Worm (Caenorhabditis elegans): ENCODE measurements around the gene F56C3.9.

DNA sequence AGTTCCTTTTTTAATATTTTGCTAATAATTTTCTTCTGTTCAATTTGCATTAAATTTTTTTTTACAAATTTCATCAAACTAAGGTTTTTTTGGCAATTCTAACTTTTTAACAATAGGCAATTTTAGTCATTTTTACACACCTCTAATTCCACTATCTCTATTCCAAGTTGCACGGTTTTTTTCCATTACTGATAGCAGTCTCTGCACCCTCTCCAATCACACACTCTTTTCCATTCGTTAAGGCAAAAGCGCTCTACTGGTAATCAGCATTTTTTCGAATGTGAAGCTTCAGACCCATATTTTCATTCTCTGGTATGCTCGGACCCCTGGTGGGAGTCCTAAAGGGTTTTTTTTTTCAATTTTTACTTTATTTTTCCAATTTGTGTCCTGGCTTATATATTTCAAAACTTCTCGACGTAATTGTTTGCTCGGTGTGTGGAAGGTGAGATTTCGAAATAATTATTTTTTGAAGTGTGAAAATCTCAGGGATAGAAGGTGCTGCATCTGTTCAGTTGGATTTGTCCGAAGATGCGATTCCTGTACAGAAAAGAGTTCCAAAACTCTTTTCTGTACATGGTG lies 23.1 kb upstream of the F56C3.9 start, which contains the start of the genes F19G12.4 and F19G12.8:
- TF ChIP-seq ztf-11 (tag; optimal IDR thresholded peaks at IDR 0.05) (no peak), ztf-4 (tag; optimal IDR thresholded peaks at IDR 0.05) (no peak), nhr-25 (tag; optimal IDR thresholded peaks at IDR 0.05) (no peak), ZK546.5 (tag; optimal IDR thresholded peaks at IDR 0.05) (no peak), ceh-82 (tag; optimal IDR thresholded peaks at IDR 0.05) (no peak), nhr-23 (tag; optimal IDR thresholded peaks at IDR 0.05) (no peak)
